Fruit fly (Drosophila melanogaster): ENCODE measurements around the gene CG12885.

DNA sequence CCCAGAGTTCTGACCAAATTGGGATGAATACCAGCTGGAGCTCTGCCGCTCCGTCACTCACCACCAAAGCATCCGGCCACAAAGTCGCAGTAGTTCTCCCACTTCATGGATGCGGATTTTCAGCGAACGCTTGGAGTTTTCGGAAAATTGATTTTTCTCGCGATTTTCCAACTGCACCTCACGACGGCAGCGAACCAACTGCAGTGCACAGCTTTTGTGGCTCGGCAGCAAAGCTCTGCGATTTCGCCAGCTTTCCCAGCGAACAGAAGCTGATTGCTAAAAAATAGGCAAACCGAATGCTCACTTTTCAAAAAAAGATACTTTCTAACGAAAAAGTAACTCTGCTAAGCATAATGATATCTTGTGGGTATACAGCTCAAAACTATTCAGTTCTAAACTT, 40.4 kb downstream of the CG12885 start, which contains the start of gene CG5646:
- no peak for TF ChIP-seq CG9948 (tag; optimal IDR thresholded peaks at IDR 0.05)
- TF ChIP-seq CG13204 (GFP tag; optimal IDR thresholded peaks at IDR 0.05): no peak
- peak; percentile 66; the same call in 1 of the 2 replicates for TF ChIP-seq Ets98B (GFP tag; IDR thresholded peaks at IDR 0.05)
- TF ChIP-seq CG12605 (GFP tag; IDR thresholded peaks at IDR 0.05): 0 out of 2 replicates have a peak, but pooled peaks have one; percentile 33
- TF ChIP-seq CG4496 (GFP tag; IDR thresholded peaks at IDR 0.05): peak; percentile 67; the same call in 2 of the 3 replicates
- TF ChIP-seq CG10348 (GFP tag; IDR thresholded peaks at IDR 0.05): no peak
- TF ChIP-seq EcR (GFP tag; optimal IDR thresholded peaks at IDR 0.05): no peak
